Worm (Caenorhabditis elegans) whole organism, early embryonic: ENCODE data around the gene sox-4.

Experiments used
- B0310.2 ChIP-seq: sonication (generic microtip); optimal IDR thresholded peaks from 2 replicates; lab custom pipeline; 2016; ENCODE audit warnings: mild to moderate bottlenecking, missing genetic modification characterization, missing compliant biosample characterization
- F13C5.2 ChIP-seq: sonication (generic microtip); optimal IDR thresholded peaks from 2 replicates; lab custom pipeline; 2017; ENCODE audit warnings: mild to moderate bottlenecking, missing genetic modification characterization, inconsistent platforms, missing compliant biosample characterization
- aly-1 ChIP-seq: sonication (generic microtip); optimal IDR thresholded peaks from 2 replicates; lab custom pipeline; 2016; ENCODE audit warnings: missing genetic modification characterization, missing compliant biosample characterization
- ama-1 ChIP-seq: fragments of 150-350 bp; optimal IDR thresholded peaks from 2 replicates; lab custom pipeline; 2014
- ceh-13 ChIP-seq: fragments of 200-800 bp; sonication (Bioruptor generic); optimal IDR thresholded peaks from 2 replicates; lab custom pipeline; 2018; ENCODE audit warnings: mild to moderate bottlenecking, missing genetic modification characterization, missing compliant biosample characterization
- ceh-36 ChIP-seq: sonication (generic microtip); optimal IDR thresholded peaks from 2 replicates; lab custom pipeline; 2016; ENCODE audit warnings: missing genetic modification characterization, inconsistent platforms, missing compliant biosample characterization
- ets-7 ChIP-seq: sonication (generic microtip); optimal IDR thresholded peaks from 2 replicates; lab custom pipeline; 2016; ENCODE audit warnings: missing genotype, missing genetic modification characterization, missing compliant biosample characterization
- flt-1 ChIP-seq: fragments of 200-800 bp; sonication (Bioruptor generic); IDR thresholded peaks from 2 replicates; pipeline ENCODE4 v1.3.6; 2022; ENCODE audit warnings: missing genetic modification characterization, missing compliant biosample characterization
- hmbx-1 ChIP-seq: sonication (generic microtip); optimal IDR thresholded peaks from 2 replicates; lab custom pipeline; 2016; ENCODE audit warnings: mild to moderate bottlenecking, missing genetic modification characterization, missing compliant biosample characterization
- hmg-4 ChIP-seq: fragments of 200-800 bp; sonication (Bioruptor generic); optimal IDR thresholded peaks from 2 replicates; lab custom pipeline; 2018; ENCODE audit warnings: mild to moderate bottlenecking, missing genetic modification characterization, missing compliant biosample characterization
- hnd-1 ChIP-seq: sonication (generic microtip); optimal IDR thresholded peaks from 2 replicates; lab custom pipeline; 2016; ENCODE audit warnings: missing genetic modification characterization, missing compliant biosample characterization
- pes-1 ChIP-seq: fragments of 200-800 bp; sonication (Bioruptor generic); IDR thresholded peaks from 2 replicates; pipeline ENCODE4 v1.3.6; 2022; ENCODE audit warnings: missing genetic modification reagents, missing genetic modification characterization, missing compliant biosample characterization
- scrt-1 ChIP-seq: fragments of 200-800 bp; sonication (Bioruptor generic); IDR thresholded peaks from 2 replicates; pipeline ENCODE4 v1.3.6; 2022; ENCODE audit warnings: missing genetic modification characterization, missing compliant biosample characterization
- sea-1 ChIP-seq: fragments of 200-800 bp; sonication (Bioruptor generic); conservative IDR thresholded peaks from 2 replicates; pipeline ENCODE4 v1.3.6; 2022; ENCODE audit warnings: missing genetic modification characterization, missing compliant biosample characterization
- tbx-11 ChIP-seq: fragments of 200-800 bp; sonication (Bioruptor generic); IDR thresholded peaks from 2 replicates; pipeline ENCODE4 v1.3.6; 2022; ENCODE audit warnings: missing genetic modification characterization, missing compliant biosample characterization
- tbx-37 ChIP-seq: fragments of 200-800 bp; sonication (Bioruptor generic); conservative IDR thresholded peaks from 2 replicates; pipeline ENCODE4 v1.3.6; 2022; ENCODE audit warnings: missing genetic modification reagents, missing genetic modification characterization, missing compliant biosample characterization
- tra-4 ChIP-seq: sonication (generic microtip); optimal IDR thresholded peaks from 2 replicates; lab custom pipeline; 2017; ENCODE audit warnings: missing genetic modification characterization, missing compliant biosample characterization

sox-4 gene

ce11 chrX:3508906-3509305 is at the start of gene sox-4:
sox-4 (minus strand) TSS chrX:3509006.
- TF ChIP-seq aly-1 (tag; lab: Kevin White, UChicago): no peak
- no peak for TF ChIP-seq ama-1
- no peak for TF ChIP-seq hnd-1
- no peak for TF ChIP-seq hmg-4 (GFP tag; lab: Kevin White, UChicago)
- no peak for TF ChIP-seq hmbx-1
- no peak for TF ChIP-seq flt-1 (GFP tag; lab: Robert Waterston, UW)
- TF ChIP-seq pes-1 (GFP tag; lab: Robert Waterston, UW): no peak
- no peak for TF ChIP-seq tra-4 (tag; lab: Kevin White, UChicago)
- no peak for TF ChIP-seq sea-1 (GFP tag; lab: Robert Waterston, UW)
- no peak for TF ChIP-seq ceh-36 (tag; lab: Kevin White, UChicago)
- TF ChIP-seq B0310.2 (tag; lab: Kevin White, UChicago): no peak
- no peak for TF ChIP-seq ceh-13 (GFP tag; lab: Kevin White, UChicago)
- TF ChIP-seq F13C5.2 (tag; lab: Kevin White, UChicago): no peak
- no peak for TF ChIP-seq tbx-37 (GFP tag; lab: Robert Waterston, UW)
- TF ChIP-seq ets-7 (tag; lab: Kevin White, UChicago): no peak
- TF ChIP-seq scrt-1: no peak

ce11 chrX:3555930-3556329 is 47.1 kb upstream of the sox-4 start:
- TF ChIP-seq pes-1 (GFP tag; lab: Robert Waterston, UW): no peak
- no peak for TF ChIP-seq ceh-36 (tag; lab: Kevin White, UChicago)
- no peak for TF ChIP-seq ceh-13 (GFP tag; lab: Kevin White, UChicago)
- no peak for TF ChIP-seq hmg-4 (GFP tag; lab: Kevin White, UChicago)
- TF ChIP-seq B0310.2 (tag; lab: Kevin White, UChicago): no peak
- no peak for TF ChIP-seq tbx-11
- no peak for TF ChIP-seq F13C5.2 (tag; lab: Kevin White, UChicago)
- TF ChIP-seq sea-1 (GFP tag; lab: Robert Waterston, UW): no peak
- no peak for TF ChIP-seq tra-4 (tag; lab: Kevin White, UChicago)
- no peak for TF ChIP-seq hnd-1
- no peak for TF ChIP-seq flt-1 (GFP tag; lab: Robert Waterston, UW)
- TF ChIP-seq ets-7 (tag; lab: Kevin White, UChicago): no peak
- TF ChIP-seq aly-1 (tag; lab: Kevin White, UChicago): no peak
- TF ChIP-seq hmbx-1: no peak
- no peak for TF ChIP-seq ama-1
- TF ChIP-seq tbx-37 (GFP tag; lab: Robert Waterston, UW): no peak
- TF ChIP-seq scrt-1: no peak

- TF ChIP-seq B0310.2 (tag; lab: Kevin White, UChicago): no peak
- TF ChIP-seq hmg-4 (GFP tag; lab: Kevin White, UChicago): no peak
- TF ChIP-seq sea-1 (GFP tag; lab: Robert Waterston, UW): no peak
- TF ChIP-seq ceh-13 (GFP tag; lab: Kevin White, UChicago): no peak
- TF ChIP-seq ets-7 (tag; lab: Kevin White, UChicago): no peak
- no peak for TF ChIP-seq hnd-1
- no peak for TF ChIP-seq ceh-36 (tag; lab: Kevin White, UChicago)
- no peak for TF ChIP-seq flt-1 (GFP tag; lab: Robert Waterston, UW)
- TF ChIP-seq hmbx-1: no peak
- TF ChIP-seq tbx-37 (GFP tag; lab: Robert Waterston, UW): no peak
- no peak for TF ChIP-seq aly-1 (tag; lab: Kevin White, UChicago)
- no peak for TF ChIP-seq scrt-1
- TF ChIP-seq pes-1 (GFP tag; lab: Robert Waterston, UW): no peak
These were observed 45.3 kb upstream of the sox-4 start for ce11 chrX:3554117-3554516.

ce11 chrX:3553687-3554086 is 44.9 kb upstream of the sox-4 start:
- TF ChIP-seq aly-1 (tag; lab: Kevin White, UChicago): no peak
- no peak for TF ChIP-seq hnd-1
- no peak for TF ChIP-seq hmg-4 (GFP tag; lab: Kevin White, UChicago)
- TF ChIP-seq ama-1: no peak
- no peak for TF ChIP-seq F13C5.2 (tag; lab: Kevin White, UChicago)
- no peak for TF ChIP-seq ceh-13 (GFP tag; lab: Kevin White, UChicago)
- no peak for TF ChIP-seq tra-4 (tag; lab: Kevin White, UChicago)
- no peak for TF ChIP-seq flt-1 (GFP tag; lab: Robert Waterston, UW)
- TF ChIP-seq B0310.2 (tag; lab: Kevin White, UChicago): no peak
- TF ChIP-seq tbx-37 (GFP tag; lab: Robert Waterston, UW): no peak
- TF ChIP-seq hmbx-1: no peak
- TF ChIP-seq tbx-11: no peak
- TF ChIP-seq ceh-36 (tag; lab: Kevin White, UChicago): no peak
- no peak for TF ChIP-seq sea-1 (GFP tag; lab: Robert Waterston, UW)
- TF ChIP-seq scrt-1: no peak

ce11 chrX:3552948-3553347 is 44.1 kb upstream of the sox-4 start:
- TF ChIP-seq B0310.2 (tag; lab: Kevin White, UChicago): no peak
- no peak for TF ChIP-seq F13C5.2 (tag; lab: Kevin White, UChicago)
- no peak for TF ChIP-seq tbx-37 (GFP tag; lab: Robert Waterston, UW)
- no peak for TF ChIP-seq ceh-13 (GFP tag; lab: Kevin White, UChicago)
- TF ChIP-seq hmg-4 (GFP tag; lab: Kevin White, UChicago): no peak
- TF ChIP-seq pes-1 (GFP tag; lab: Robert Waterston, UW): no peak
- TF ChIP-seq ets-7 (tag; lab: Kevin White, UChicago): no peak
- no peak for TF ChIP-seq tra-4 (tag; lab: Kevin White, UChicago)
- no peak for TF ChIP-seq sea-1 (GFP tag; lab: Robert Waterston, UW)
- TF ChIP-seq scrt-1: no peak
- no peak for TF ChIP-seq flt-1 (GFP tag; lab: Robert Waterston, UW)
- no peak for TF ChIP-seq hnd-1
- no peak for TF ChIP-seq ceh-36 (tag; lab: Kevin White, UChicago)
- no peak for TF ChIP-seq ama-1
- no peak for TF ChIP-seq hmbx-1
- TF ChIP-seq aly-1 (tag; lab: Kevin White, UChicago): no peak
- no peak for TF ChIP-seq tbx-11

DNA sequence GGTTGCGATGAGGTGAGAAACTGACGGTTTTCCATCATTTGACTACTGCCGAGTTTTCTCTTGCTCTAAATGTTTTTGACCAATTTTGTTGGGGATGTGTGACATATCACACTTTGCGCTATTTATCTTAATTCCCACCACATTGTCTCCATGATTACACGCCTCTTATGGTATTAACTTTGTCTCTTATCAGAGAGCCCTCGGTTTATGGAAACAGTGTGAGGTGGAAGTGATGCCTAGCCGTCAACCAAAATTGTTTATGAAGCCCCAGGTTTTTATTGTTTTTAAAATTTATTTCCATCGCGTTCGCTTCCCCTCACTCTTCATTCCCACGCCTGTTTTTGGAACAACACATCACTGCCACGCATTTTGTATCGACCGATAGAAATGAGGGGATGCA is 42.4 kb upstream of the sox-4 start:
- no peak for TF ChIP-seq ceh-36 (tag; lab: Kevin White, UChicago)
- no peak for TF ChIP-seq scrt-1
- TF ChIP-seq pes-1 (GFP tag; lab: Robert Waterston, UW): no peak
- TF ChIP-seq sea-1 (GFP tag; lab: Robert Waterston, UW): no peak
- no peak for TF ChIP-seq hmbx-1
- no peak for TF ChIP-seq F13C5.2 (tag; lab: Kevin White, UChicago)
- TF ChIP-seq tbx-37 (GFP tag; lab: Robert Waterston, UW): no peak
- no peak for TF ChIP-seq ets-7 (tag; lab: Kevin White, UChicago)
- TF ChIP-seq hnd-1: no peak
- no peak for TF ChIP-seq B0310.2 (tag; lab: Kevin White, UChicago)
- no peak for TF ChIP-seq flt-1 (GFP tag; lab: Robert Waterston, UW)
- TF ChIP-seq ama-1: no peak
- TF ChIP-seq hmg-4 (GFP tag; lab: Kevin White, UChicago): no peak
- TF ChIP-seq aly-1 (tag; lab: Kevin White, UChicago): no peak
- TF ChIP-seq ceh-13 (GFP tag; lab: Kevin White, UChicago): no peak
- no peak for TF ChIP-seq tra-4 (tag; lab: Kevin White, UChicago)
- TF ChIP-seq tbx-11: no peak
